Fruit fly (Drosophila melanogaster): Measurements from ENCODE around the gene CG33509.

CG33509 gene

DNA sequence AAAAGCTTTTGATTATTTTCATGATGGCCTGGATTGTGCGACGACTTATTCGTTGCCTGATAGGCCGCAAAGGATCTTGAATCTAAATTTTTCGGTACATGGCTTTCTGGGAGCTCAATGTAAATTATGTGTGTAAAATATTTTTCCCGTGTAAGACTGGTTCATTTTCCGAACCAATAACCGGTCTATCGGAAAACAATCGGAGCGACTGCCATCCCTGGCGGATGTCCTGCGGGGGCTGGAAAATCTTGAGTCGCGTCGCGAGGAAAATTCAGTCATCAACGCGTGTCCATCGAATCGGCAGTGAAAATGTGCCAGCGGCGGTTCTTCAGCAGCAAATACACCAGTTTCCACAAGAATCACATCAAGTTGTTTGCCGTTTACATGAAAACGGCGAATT, 18.0 kb upstream of the CG33509 start, which contains the start of the genes CG46307 and Nhe2 (continued):
- TF ChIP-seq crol (GFP tag; IDR thresholded peaks at IDR 0.05) = no peak
- TF ChIP-seq Ets97D (GFP tag; optimal IDR thresholded peaks at IDR 0.05) = peak; percentile 58
- no peak for TF ChIP-seq ac (GFP tag; optimal IDR thresholded peaks at IDR 0.05)
- TF ChIP-seq wdn (GFP tag; IDR thresholded peaks at IDR 0.05) = no peak
- no peak for TF ChIP-seq Taf1 (GFP tag; IDR thresholded peaks at IDR 0.05)
- no peak for TF ChIP-seq CG6854 (GFP tag; optimal IDR thresholded peaks at IDR 0.05)
- TF ChIP-seq kay (GFP tag; optimal IDR thresholded peaks at IDR 0.05) = no peak
- TF ChIP-seq sqz (GFP tag; optimal IDR thresholded peaks at IDR 0.05) = no peak
- TF ChIP-seq Mad (GFP tag; optimal IDR thresholded peaks at IDR 0.05) = no peak
- TF ChIP-seq tna (GFP tag; IDR thresholded peaks at IDR 0.05; ENCODE audit: partially characterized antibody) = 0 out of 2 replicates have a peak, but pooled peaks have one; percentile 21
- TF ChIP-seq B-H1 (GFP tag; IDR thresholded peaks at IDR 0.05) = 0 out of 3 replicates have a peak, but pooled peaks have one; percentile 16
- no peak for TF ChIP-seq CG10209 (GFP tag; optimal IDR thresholded peaks at IDR 0.05)
- TF ChIP-seq Drgx (GFP tag; IDR thresholded peaks at IDR 0.05) = no peak
- no peak for TF ChIP-seq D19B (GFP tag; optimal IDR thresholded peaks at IDR 0.05)
- TF ChIP-seq CG2116 (GFP tag; optimal IDR thresholded peaks at IDR 0.05) = no peak
- peak; percentile 30 for TF ChIP-seq CG10267 (tag; optimal IDR thresholded peaks at IDR 0.05)
- no peak for TF ChIP-seq slp2 (GFP tag; optimal IDR thresholded peaks at IDR 0.05)
- TF ChIP-seq CG2202 (tag; optimal IDR thresholded peaks at IDR 0.05) = no peak
- TF ChIP-seq vvl (GFP tag; IDR thresholded peaks at IDR 0.05) = no peak
- TF ChIP-seq fd96Cb (tag; optimal IDR thresholded peaks at IDR 0.05) = no peak
- TF ChIP-seq CG10462 (GFP tag; optimal IDR thresholded peaks at IDR 0.05) = no peak
- TF ChIP-seq HLHmδ (GFP tag; optimal IDR thresholded peaks at IDR 0.05) = peak; percentile 45
- TF ChIP-seq Hmr (GFP tag; optimal IDR thresholded peaks at IDR 0.05) = peak; percentile 25
- no peak for TF ChIP-seq Dbx (GFP tag; IDR thresholded peaks at IDR 0.05)
- TF ChIP-seq YL-1 (GFP tag; optimal IDR thresholded peaks at IDR 0.05) = peak; percentile 18
- TF ChIP-seq sob (GFP tag; IDR thresholded peaks at IDR 0.05) = no peak
- TF ChIP-seq amos (GFP tag; IDR thresholded peaks at IDR 0.05; ENCODE audit: partially characterized antibody) = peak; percentile 38; the same call in 1 of the 2 replicates
- peak; percentile 10 for TF ChIP-seq phol (tag; optimal IDR thresholded peaks at IDR 0.05)
- no peak for TF ChIP-seq prd (optimal IDR thresholded peaks at IDR 0.05)
- 0 out of 3 replicates have a peak, but pooled peaks have one; percentile 32 for TF ChIP-seq prd (GFP tag; IDR thresholded peaks at IDR 0.05)
- no peak for TF ChIP-seq sima (GFP tag; optimal IDR thresholded peaks at IDR 0.05)
- TF ChIP-seq Pdp1 (GFP tag; optimal IDR thresholded peaks at IDR 0.05) = no peak
- peak; percentile 5 for TF ChIP-seq nerfin-1 (tag; optimal IDR thresholded peaks at IDR 0.05)
- TF ChIP-seq pros (GFP tag; optimal IDR thresholded peaks at IDR 0.05) = peak; percentile 59
- no peak for TF ChIP-seq bcd (GFP tag; optimal IDR thresholded peaks at IDR 0.05)
- peak; percentile 47; the same call in 2 of the 3 replicates for TF ChIP-seq CG16813 (GFP tag; IDR thresholded peaks at IDR 0.05; ENCODE audit: partially characterized antibody)
- no peak for TF ChIP-seq CG7372 (GFP tag; IDR thresholded peaks at IDR 0.05)
- peak; percentile 23 for TF ChIP-seq Jarid2 (GFP tag; optimal IDR thresholded peaks at IDR 0.05)
- no peak for TF ChIP-seq lab (GFP tag; optimal IDR thresholded peaks at IDR 0.05)
- TF ChIP-seq CG13894 (tag; optimal IDR thresholded peaks at IDR 0.05) = no peak
- TF ChIP-seq CG10431 (GFP tag; optimal IDR thresholded peaks at IDR 0.05) = no peak
- no peak for TF ChIP-seq ERR (GFP tag; optimal IDR thresholded peaks at IDR 0.05)
- TF ChIP-seq Fer1 (GFP tag; optimal IDR thresholded peaks at IDR 0.05) = peak; percentile 19
- TF ChIP-seq CG18262 (tag; optimal IDR thresholded peaks at IDR 0.05) = peak; percentile 0
- TF ChIP-seq Fer3 (tag; optimal IDR thresholded peaks at IDR 0.05) = no peak
- TF ChIP-seq crc (GFP tag; optimal IDR thresholded peaks at IDR 0.05) = no peak
- TF ChIP-seq BEAF-32 (GFP tag; optimal IDR thresholded peaks at IDR 0.05) = peak; percentile 21
- peak; percentile 21 for TF ChIP-seq CG2120 (GFP tag; optimal IDR thresholded peaks at IDR 0.05)
- TF ChIP-seq CG4707 (GFP tag; optimal IDR thresholded peaks at IDR 0.05) = no peak
- TF ChIP-seq sd (tag; optimal IDR thresholded peaks at IDR 0.05) = no peak
